Worm (Caenorhabditis elegans) whole organism, mixed stage, embryonic: ENCODE measurements around the gene T10B9.9.

Experiments
- M03D4.4 ChIP-seq: sonication (generic microtip); optimal IDR thresholded peaks from 2 replicates; lab custom pipeline; 2017; ENCODE audit warnings: mild to moderate bottlenecking, missing genetic modification characterization, missing compliant biosample characterization
- blmp-1 ChIP-seq: fragments of 150-350 bp; optimal IDR thresholded peaks from 2 replicates; lab custom pipeline; 2014; ENCODE audit warnings: missing biosample characterization, missing genetic modification characterization
- ceh-83 ChIP-seq: fragments of 200-800 bp; sonication (Bioruptor generic); optimal IDR thresholded peaks from 2 replicates; lab custom pipeline; 2018; ENCODE audit warnings: mild to moderate bottlenecking, missing genetic modification characterization, missing compliant biosample characterization
- cnd-1 ChIP-seq: fragments of 200-800 bp; sonication (Bioruptor generic); optimal IDR thresholded peaks from 2 replicates; lab custom pipeline; 2018; ENCODE audit warnings: mild to moderate bottlenecking, missing genetic modification characterization, missing compliant biosample characterization
- elt-1 ChIP-seq: sonication (generic microtip); optimal IDR thresholded peaks from 2 replicates; lab custom pipeline; 2017; ENCODE audit warnings: missing genetic modification characterization, mild to moderate bottlenecking, missing compliant biosample characterization, antibody characterized with exemption, moderate library complexity, borderline replicate concordance; ENCODE audit not compliant: insufficient read depth
- lin-13 ChIP-seq: fragments of 150-350 bp; optimal IDR thresholded peaks from 2 replicates; lab custom pipeline; 2014; ENCODE audit warnings: missing biosample characterization, missing genetic modification characterization
- lin-32 ChIP-seq: fragments of 200-800 bp; sonication (Bioruptor generic); optimal IDR thresholded peaks from 2 replicates; lab custom pipeline; 2018; ENCODE audit warnings: mild to moderate bottlenecking, missing genetic modification characterization, missing compliant biosample characterization
- mab-5 ChIP-seq: fragments of 150-350 bp; optimal IDR thresholded peaks from 2 replicates; lab custom pipeline; 2014; ENCODE audit warnings: missing biosample characterization, missing genetic modification characterization
- nhr-12 ChIP-seq: fragments of 150-350 bp; optimal IDR thresholded peaks from 2 replicates; lab custom pipeline; 2014; ENCODE audit warnings: missing biosample characterization, missing genetic modification characterization
- nhr-237 ChIP-seq: fragments of 150-350 bp; optimal IDR thresholded peaks from 2 replicates; lab custom pipeline; 2014; ENCODE audit warnings: missing biosample characterization, missing genetic modification characterization
- nhr-76 ChIP-seq: sonication (generic microtip); optimal IDR thresholded peaks from 2 replicates; lab custom pipeline; 2017; ENCODE audit warnings: missing biosample characterization, missing genetic modification characterization
- snpc-4 ChIP-seq: fragments of 150-350 bp; optimal IDR thresholded peaks from 2 replicates; lab custom pipeline; 2014; ENCODE audit warnings: missing biosample characterization, missing genetic modification characterization
- unc-39 ChIP-seq: fragments of 150-350 bp; optimal IDR thresholded peaks from 2 replicates; lab custom pipeline; 2014; ENCODE audit warnings: missing biosample characterization, missing genetic modification characterization

DNA sequence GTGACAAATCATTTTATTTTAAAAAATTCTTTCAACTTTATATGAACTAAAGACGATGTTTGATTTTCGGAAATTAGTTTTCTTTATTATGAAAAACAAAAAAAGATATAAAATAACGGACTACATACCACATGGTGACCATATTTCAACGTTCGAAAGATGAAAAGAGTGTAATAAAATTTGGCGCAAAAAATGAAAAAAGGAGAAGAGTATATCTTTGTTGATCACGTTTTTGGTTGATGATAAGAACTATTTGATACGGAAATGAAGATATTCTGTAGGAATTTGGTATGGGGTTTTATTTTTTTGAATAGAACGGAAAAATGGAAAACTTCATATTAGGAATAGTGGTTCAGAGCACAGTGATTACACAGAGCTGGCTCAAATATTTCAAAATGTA is 22.6 kb downstream of the T10B9.9 start, which contains the start of gene Y53C12B.7:
- TF ChIP-seq cnd-1 (tag; lab: Kevin White, UChicago) (no peak), nhr-76 (tag; lab: Kevin White, UChicago) (no peak), snpc-4 (tag; lab: Kevin White, UChicago) (no peak), lin-13 (no peak), lin-32 (GFP tag; lab: Kevin White, UChicago) (no peak), unc-39 (tag; lab: Kevin White, UChicago) (no peak), nhr-12 (tag; lab: Kevin White, UChicago) (no peak), blmp-1 (tag; lab: Kevin White, UChicago) (no peak), ceh-83 (no peak), nhr-237 (tag; lab: Kevin White, UChicago) (no peak), elt-1 (no peak), M03D4.4 (no peak), mab-5 (no peak)
